Worm (Caenorhabditis elegans) whole organism, young adult: ENCODE data around the gene C37C3.18.
A peak's percentile ranks its signal among the peaks of the same experiment; 100 is the strongest.

Experiments
- Y56A3A.18 ChIP-seq: fragments of 200-800 bp; sonication (Bioruptor generic); IDR thresholded peaks from 2 replicates; pipeline ENCODE4 v1.3.6; 2022; ENCODE audit warnings: missing genetic modification reagents, missing genetic modification characterization, missing compliant biosample characterization
- chd-7 ChIP-seq: sonication (generic microtip); optimal IDR thresholded peaks from 2 replicates; lab custom pipeline; 2016; ENCODE audit warnings: mild to moderate bottlenecking, missing genetic modification characterization, moderate library complexity, missing compliant biosample characterization
- dox-1 ChIP-seq: fragments of 200-800 bp; sonication (Bioruptor generic); IDR thresholded peaks from 2 replicates; pipeline ENCODE4 v1.3.6; 2022; ENCODE audit warnings: missing genetic modification reagents, missing genetic modification characterization, missing compliant biosample characterization
- hmg-20 ChIP-seq: fragments of 200-800 bp; sonication (Bioruptor generic); IDR thresholded peaks from 2 replicates; pipeline ENCODE4 v1.3.6; 2022; ENCODE audit warnings: missing genetic modification reagents, missing genetic modification characterization, missing compliant biosample characterization
- let-607 ChIP-seq, 2 experiments: fragments of 200-800 bp in 1 of 2; sonication (Bioruptor generic) in 1 of 2; sonication (generic microtip) in 1 of 2; optimal IDR thresholded peaks; 2 replicates each; lab custom pipeline; 2016 to 2018; ENCODE audit warnings: mild to moderate bottlenecking in 2 of 2, missing compliant biosample characterization in 2 of 2, missing genetic modification characterization in 2 of 2, moderate library complexity in 2 of 2, missing genotype in 1 of 2
- mxl-1 ChIP-seq: sonication (generic microtip); optimal IDR thresholded peaks from 2 replicates; lab custom pipeline; 2016; ENCODE audit warnings: missing genetic modification characterization, missing compliant biosample characterization
- nhr-179 ChIP-seq: sonication (generic microtip); optimal IDR thresholded peaks from 2 replicates; lab custom pipeline; 2016; ENCODE audit warnings: mild to moderate bottlenecking, missing genetic modification characterization, missing compliant biosample characterization
- rec-8 ChIP-seq, 2 experiments: sonication (generic microtip); optimal IDR thresholded peaks; 2 replicates each; lab custom pipeline; 2016; ENCODE audit warnings: mild to moderate bottlenecking in 2 of 2, missing genetic modification characterization in 2 of 2, missing genetic modification reagents in 2 of 2, missing genotype in 2 of 2, missing biosample characterization in 1 of 2, missing compliant biosample characterization in 1 of 2, moderate library complexity in 1 of 2
- zim-3 ChIP-seq: sonication (generic microtip); optimal IDR thresholded peaks from 2 replicates; lab custom pipeline; 2017; ENCODE audit warnings: mild to moderate bottlenecking, missing genetic modification characterization, moderate library complexity, missing compliant biosample characterization

- peak; percentile 75 for TF ChIP-seq chd-7 (tag; lab: Kevin White, UChicago)
- TF ChIP-seq zim-3 (tag; lab: Kevin White, UChicago), result peak; percentile 30
- peak; percentile 70 for TF ChIP-seq hmg-20
- no peak for TF ChIP-seq rec-8 (tag; optimal IDR thresholded peaks at IDR 0.05; lab: Kevin White, UChicago)
- no peak for TF ChIP-seq dox-1 (GFP tag; lab: Robert Waterston, UW)
- TF ChIP-seq let-607 (tag; optimal IDR thresholded peaks at IDR 0.05; lab: Kevin White, UChicago), result no peak
- TF ChIP-seq nhr-179 (tag; lab: Kevin White, UChicago), result no peak
- TF ChIP-seq Y56A3A.18, result no peak; the same call in 1 of the 2 replicates
- no peak for TF ChIP-seq mxl-1 (tag; lab: Kevin White, UChicago)
Observed at ce11 chrV:7857931-7858330, 3.1 kb downstream of the C37C3.18 start, which contains the start of gene C37C3.1.
